Fruit fly (Drosophila melanogaster) whole organism, pupa: ENCODE data around the gene Hmx.

Experiments
- CG14655 ChIP-seq: fragments of 200-800 bp; sonication (Bioruptor generic); optimal IDR thresholded peaks from 3 replicates; lab custom pipeline; 2017; ENCODE audit warnings: mild to moderate bottlenecking, missing biosample characterization, missing genetic modification reagents, missing genetic modification characterization
- CG15710 ChIP-seq: fragments of 200-800 bp; sonication (Bioruptor generic); optimal IDR thresholded peaks from 2 replicates; lab custom pipeline; 2018; ENCODE audit warnings: missing biosample characterization, mild to moderate bottlenecking, missing genetic modification characterization, moderate library complexity
- CG32121 ChIP-seq: fragments of 200-800 bp; sonication (Bioruptor generic); IDR thresholded peaks from 2 replicates; pipeline ENCODE4 v1.3.6; 2022; ENCODE audit warnings: missing biosample characterization, missing genetic modification characterization
- CG4496 ChIP-seq: fragments of 200-800 bp; sonication (Bioruptor generic); IDR thresholded peaks from 3 replicates; pipeline ENCODE4 v1.3.6; 2022; ENCODE audit warnings: missing biosample characterization, missing genetic modification characterization
- EcR ChIP-seq: fragments of 200-800 bp; sonication (Bioruptor generic); optimal IDR thresholded peaks from 3 replicates; lab custom pipeline; 2019; ENCODE audit warnings: missing biosample characterization, missing genetic modification characterization, mild to moderate bottlenecking, moderate library complexity, missing genetic modification reagents
- Snoo ChIP-seq: fragments of 200-800 bp; sonication (Bioruptor generic); optimal IDR thresholded peaks from 3 replicates; lab custom pipeline; 2017; ENCODE audit warnings: missing biosample characterization, mild to moderate bottlenecking, missing genetic modification characterization, inconsistent platforms
- fd96Ca ChIP-seq: fragments of 200-800 bp; sonication (Bioruptor generic); IDR thresholded peaks from 3 replicates; pipeline ENCODE4 v1.3.6; 2022; ENCODE audit warnings: missing biosample characterization, missing genetic modification characterization

DNA sequence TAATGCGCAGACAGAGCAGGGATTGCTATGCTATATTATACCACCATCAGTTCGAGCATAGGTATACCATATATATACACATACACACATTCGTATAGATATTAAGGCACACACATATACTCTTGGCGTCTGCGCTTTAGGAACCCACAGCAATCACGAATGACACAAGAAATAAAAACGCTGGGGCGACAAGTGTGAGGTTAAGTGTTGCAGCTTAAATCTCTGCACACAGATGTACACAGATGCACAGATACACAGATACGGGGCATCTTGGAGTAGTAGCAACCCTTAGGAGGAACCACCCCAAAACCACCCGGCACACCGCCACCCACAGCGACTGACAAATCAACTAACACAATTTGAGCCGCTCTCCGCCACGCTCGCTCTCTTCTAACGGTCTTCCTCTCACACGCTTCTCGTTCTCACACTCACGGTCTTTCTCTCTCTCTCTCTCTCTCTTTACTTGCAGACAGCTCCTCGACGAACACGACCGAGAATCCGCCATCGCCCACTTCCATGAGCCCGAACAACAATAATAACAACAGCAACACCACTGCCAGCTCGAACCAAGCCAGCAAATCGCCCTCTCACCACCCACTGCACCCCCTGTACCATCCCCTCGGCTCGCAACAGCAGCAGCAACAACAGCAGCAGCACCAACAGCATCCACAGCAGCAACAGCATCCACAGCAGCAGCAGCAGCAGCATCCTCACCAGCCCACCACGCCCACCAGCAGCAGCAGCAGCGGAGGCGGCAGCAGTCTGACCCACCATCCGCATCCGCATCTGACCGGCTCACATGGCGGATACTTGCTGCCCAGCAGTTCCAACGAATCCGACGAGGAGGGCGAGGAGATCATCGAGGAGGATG lies 8.1 kb downstream of the Hmx start:
- TF ChIP-seq CG4496 (GFP tag; lab: Robert Waterston, UW): no peak
- no peak for TF ChIP-seq EcR (GFP tag; lab: Kevin White, UChicago)
- no peak for TF ChIP-seq CG32121
- TF ChIP-seq CG15710 (tag; lab: Kevin White, UChicago): no peak
- TF ChIP-seq CG14655: no peak
- TF ChIP-seq Snoo (tag; lab: Kevin White, UChicago): no peak
- no peak for TF ChIP-seq fd96Ca (GFP tag; lab: Robert Waterston, UW)
